Fruit fly (Drosophila melanogaster) whole organism, embryonic: ENCODE measurements around the gene CG18081.
A peak's percentile ranks its signal among the peaks of the same experiment; 100 is the strongest.

ENCODE experiments used
- Awh ChIP-seq: fragments of 200-800 bp; sonication (Bioruptor generic); IDR thresholded peaks from 2 replicates; pipeline ENCODE4, ENCODE4 v1.3.6; 2022; ENCODE audit warnings: missing biosample characterization, missing genetic modification characterization
- CG11093 ChIP-seq: fragments of 200-800 bp; sonication (Bioruptor generic); IDR thresholded peaks from 3 replicates; pipeline ENCODE4 v1.3.6; 2022; ENCODE audit warnings: missing biosample characterization, missing genetic modification characterization
- CG11504 ChIP-seq: fragments of 200-800 bp; sonication (Bioruptor generic); optimal IDR thresholded peaks from 3 replicates; lab custom pipeline; 2019; ENCODE audit warnings: missing biosample characterization, mild to moderate bottlenecking, missing genetic modification characterization, moderate library complexity
- CG11723 ChIP-seq: fragments of 200-800 bp; sonication (Bioruptor generic); optimal IDR thresholded peaks from 2 replicates; lab custom pipeline; 2017; ENCODE audit warnings: missing biosample characterization, mild to moderate bottlenecking, missing genetic modification characterization
- CG12071 ChIP-seq: fragments of 200-800 bp; sonication (Bioruptor generic); optimal IDR thresholded peaks from 3 replicates; lab custom pipeline; 2018; ENCODE audit warnings: missing biosample characterization, mild to moderate bottlenecking, missing genetic modification characterization
- CG1233 ChIP-seq: fragments of 200-800 bp; sonication (Bioruptor generic); optimal IDR thresholded peaks from 4 replicates; lab custom pipeline; 2018; ENCODE audit warnings: missing biosample characterization, mild to moderate bottlenecking, missing genetic modification characterization
- CG15269 ChIP-seq: fragments of 200-800 bp; sonication (Bioruptor generic); optimal IDR thresholded peaks from 2 replicates; lab custom pipeline; 2018; ENCODE audit warnings: missing biosample characterization, mild to moderate bottlenecking, missing genetic modification characterization, moderate library complexity
- CG15479 ChIP-seq: fragments of 200-800 bp; sonication (Bioruptor generic); optimal IDR thresholded peaks from 3 replicates; lab custom pipeline; 2019; ENCODE audit warnings: missing biosample characterization, mild to moderate bottlenecking, missing genetic modification characterization, moderate library complexity
- CG17568 ChIP-seq: fragments of 200-800 bp; sonication (Bioruptor generic); optimal IDR thresholded peaks from 2 replicates; lab custom pipeline; 2018; ENCODE audit warnings: missing biosample characterization, mild to moderate bottlenecking, missing genetic modification characterization, moderate library complexity
- CG18599 ChIP-seq: fragments of 200-800 bp; sonication (Bioruptor generic); optimal IDR thresholded peaks from 3 replicates; lab custom pipeline; 2017; ENCODE audit warnings: missing biosample characterization, missing genetic modification characterization, mild to moderate bottlenecking, moderate library complexity, missing genetic modification reagents
- CG2129 ChIP-seq: fragments of 200-800 bp; sonication (Bioruptor generic); IDR thresholded peaks from 2 replicates; pipeline ENCODE4 v1.3.6; 2022; ENCODE audit warnings: missing biosample characterization, missing genetic modification characterization; ENCODE audit not compliant: partially characterized antibody
- CG30403 ChIP-seq: fragments of 200-800 bp; sonication (Bioruptor generic); optimal IDR thresholded peaks from 3 replicates; lab custom pipeline; 2016; ENCODE audit warnings: missing biosample characterization, missing genetic modification characterization
- CG32532 ChIP-seq: fragments of 200-800 bp; sonication (Bioruptor generic); IDR thresholded peaks from 2 replicates; pipeline ENCODE4 v1.3.6; 2022; ENCODE audit warnings: missing biosample characterization, missing genetic modification characterization
- CG34422 ChIP-seq: fragments of 200-800 bp; sonication (Bioruptor generic); IDR thresholded peaks from 3 replicates; pipeline ENCODE4 v1.3.6; 2022; ENCODE audit warnings: missing biosample characterization, missing genetic modification characterization
- CG5180 ChIP-seq: fragments of 200-800 bp; sonication (Bioruptor generic); optimal IDR thresholded peaks from 3 replicates; lab custom pipeline; 2017; ENCODE audit warnings: missing biosample characterization, missing genetic modification characterization, mild to moderate bottlenecking, moderate library complexity, missing genetic modification reagents
- CG6854 ChIP-seq: fragments of 200-800 bp; sonication (Bioruptor generic); optimal IDR thresholded peaks from 3 replicates; lab custom pipeline; 2017; ENCODE audit warnings: missing biosample characterization, mild to moderate bottlenecking, missing genetic modification characterization
- CG8089 ChIP-seq: fragments of 200-800 bp; sonication (Bioruptor generic); optimal IDR thresholded peaks from 3 replicates; lab custom pipeline; 2016; ENCODE audit warnings: missing biosample characterization, missing genetic modification characterization
- CG8924 ChIP-seq: fragments of 200-800 bp; optimal IDR thresholded peaks from 3 replicates; lab custom pipeline; 2019; ENCODE audit warnings: missing biosample characterization, mild to moderate bottlenecking, missing genetic modification characterization, moderate library complexity
- CG9215 ChIP-seq: fragments of 200-800 bp; sonication (Bioruptor generic); IDR thresholded peaks from 2 replicates; pipeline ENCODE4 v1.3.6; 2022; ENCODE audit warnings: missing biosample characterization, missing genetic modification characterization
- Ets65A ChIP-seq: fragments of 200-800 bp; sonication (Bioruptor generic); peaks from one replicate; lab custom pipeline; 2016; ENCODE audit warnings: missing biosample characterization, missing genetic modification characterization
- Gsc ChIP-seq: fragments of 200-800 bp; sonication (Bioruptor generic); IDR thresholded peaks from 2 replicates; pipeline ENCODE4 v1.3.6; 2022; ENCODE audit warnings: missing biosample characterization, missing genetic modification characterization
- Hey ChIP-seq: fragments of 200-800 bp; sonication (Bioruptor generic); optimal IDR thresholded peaks from 3 replicates; lab custom pipeline; 2018; ENCODE audit warnings: missing biosample characterization, mild to moderate bottlenecking, missing genetic modification characterization
- Hmr ChIP-seq: fragments of 200-800 bp; sonication (Bioruptor generic); optimal IDR thresholded peaks from 3 replicates; lab custom pipeline; 2017; ENCODE audit warnings: mild to moderate bottlenecking, missing biosample characterization, missing genetic modification reagents, missing genetic modification characterization
- Hr39 ChIP-seq: fragments of >200 bp; optimal IDR thresholded peaks from 2 replicates; lab custom pipeline; 2017
- Hr51 ChIP-seq, 2 experiments: fragments of 200-800 bp; sonication (Bioruptor generic); optimal IDR thresholded peaks; 2 replicates in 1 of 2; 3 replicates in 1 of 2; lab custom pipeline; 2016 to 2018; ENCODE audit warnings: missing biosample characterization in 2 of 2, missing genetic modification characterization in 2 of 2, mild to moderate bottlenecking in 1 of 2, moderate library complexity in 1 of 2
- Meics ChIP-seq: fragments of 200-800 bp; sonication (Bioruptor generic); optimal IDR thresholded peaks from 2 replicates; lab custom pipeline; 2017; ENCODE audit warnings: missing biosample characterization, mild to moderate bottlenecking, missing genetic modification characterization
- Myb ChIP-seq: fragments of 200-800 bp; sonication (Bioruptor generic); optimal IDR thresholded peaks from 2 replicates; lab custom pipeline; 2016; ENCODE audit warnings: missing biosample characterization, missing genetic modification characterization
- PHDP ChIP-seq: fragments of 200-800 bp; sonication (Bioruptor generic); optimal IDR thresholded peaks from 3 replicates; lab custom pipeline; 2018; ENCODE audit warnings: missing biosample characterization, mild to moderate bottlenecking, missing genetic modification characterization, moderate library complexity
- Scr ChIP-seq: fragments of 200-800 bp; sonication (Bioruptor generic); IDR thresholded peaks from 2 replicates; pipeline ENCODE4 v1.3.6; 2022; ENCODE audit warnings: missing biosample characterization, missing genetic modification characterization; ENCODE audit not compliant: partially characterized antibody
- Sox102F ChIP-seq: fragments of 200-800 bp; sonication (Bioruptor generic); optimal IDR thresholded peaks from 2 replicates; lab custom pipeline; 2018; ENCODE audit warnings: missing biosample characterization, mild to moderate bottlenecking, missing genetic modification characterization, moderate library complexity
- corto ChIP-seq: fragments of 200-800 bp; sonication (Bioruptor generic); optimal IDR thresholded peaks from 2 replicates; lab custom pipeline; 2016; ENCODE audit warnings: missing biosample characterization, mild to moderate bottlenecking, missing genetic modification characterization, moderate library complexity
- crc ChIP-seq: fragments of 200-800 bp; sonication (Bioruptor generic); optimal IDR thresholded peaks from 2 replicates; lab custom pipeline; 2016; ENCODE audit warnings: missing biosample characterization, missing genetic modification characterization
- dmrt99B ChIP-seq: fragments of 200-800 bp; sonication (Bioruptor generic); optimal IDR thresholded peaks from 2 replicates; lab custom pipeline; 2018; ENCODE audit warnings: missing biosample characterization, mild to moderate bottlenecking, missing genetic modification characterization, moderate library complexity
- fd96Cb ChIP-seq: fragments of 200-800 bp; sonication (Bioruptor generic); optimal IDR thresholded peaks from 2 replicates; lab custom pipeline; 2018; ENCODE audit warnings: missing biosample characterization, mild to moderate bottlenecking, missing genetic modification characterization, moderate library complexity
- fru ChIP-seq: fragments of >200 bp; optimal IDR thresholded peaks from 2 replicates; lab custom pipeline; 2017
- gem ChIP-seq: fragments of 200-800 bp; sonication (Bioruptor generic); optimal IDR thresholded peaks from 2 replicates; lab custom pipeline; 2019; ENCODE audit warnings: missing biosample characterization, mild to moderate bottlenecking, missing genetic modification characterization, moderate library complexity
- ham ChIP-seq: fragments of 200-800 bp; sonication (Bioruptor generic); IDR thresholded peaks from 2 replicates; pipeline ENCODE4 v1.3.6; 2022; ENCODE audit warnings: missing biosample characterization, missing genetic modification characterization
- hbn ChIP-seq: fragments of 200-800 bp; sonication (Bioruptor generic); IDR thresholded peaks from 2 replicates; pipeline ENCODE4 v1.3.6; 2022; ENCODE audit warnings: missing biosample characterization, missing genetic modification characterization; ENCODE audit not compliant: partially characterized antibody
- her ChIP-seq: fragments of 200-800 bp; sonication (Bioruptor generic); optimal IDR thresholded peaks from 2 replicates; lab custom pipeline; 2016; ENCODE audit warnings: missing biosample characterization, missing genetic modification characterization
- nmo ChIP-seq: fragments of 200-800 bp; sonication (Bioruptor generic); optimal IDR thresholded peaks from 2 replicates; lab custom pipeline; 2018; ENCODE audit warnings: missing biosample characterization, mild to moderate bottlenecking, missing genetic modification characterization, moderate library complexity
- pan ChIP-seq, 4 experiments: fragments of >200 bp in 3 of 4; fragments of 200-800 bp in 1 of 4; sonication (Bioruptor generic) in 1 of 4; optimal IDR thresholded peaks in 3 of 4; IDR thresholded peaks in 1 of 4; 2 replicates each; pipeline versions ENCODE4 v1.3.6 to Lab custom; 2017 to 2022; ENCODE audit warnings: missing biosample characterization in 2 of 4, missing genetic modification characterization in 2 of 4, mixed read lengths in 1 of 4
- phol ChIP-seq: fragments of 200-800 bp; sonication (Bioruptor generic); optimal IDR thresholded peaks from 3 replicates; lab custom pipeline; 2018; ENCODE audit warnings: missing biosample characterization, mild to moderate bottlenecking, missing genetic modification characterization, moderate library complexity
- run ChIP-seq: fragments of 200-800 bp; sonication (Bioruptor generic); optimal IDR thresholded peaks from 3 replicates; lab custom pipeline; 2018; ENCODE audit warnings: missing biosample characterization, mild to moderate bottlenecking, missing genetic modification characterization
- slou ChIP-seq: fragments of 200-800 bp; sonication (Bioruptor generic); optimal IDR thresholded peaks from 3 replicates; lab custom pipeline; 2016; ENCODE audit warnings: missing biosample characterization, missing genetic modification characterization
- toy ChIP-seq: fragments of 200-800 bp; sonication (Bioruptor generic); IDR thresholded peaks from 2 replicates; pipeline ENCODE4 v1.3.6; 2022; ENCODE audit warnings: missing biosample characterization, missing genetic modification characterization
- trem ChIP-seq: fragments of 200-800 bp; optimal IDR thresholded peaks from 3 replicates; lab custom pipeline; 2019; ENCODE audit warnings: missing biosample characterization, mild to moderate bottlenecking, missing genetic modification characterization, moderate library complexity
- wek ChIP-seq: fragments of 200-800 bp; sonication (Bioruptor generic); optimal IDR thresholded peaks from 3 replicates; lab custom pipeline; 2018; ENCODE audit warnings: missing biosample characterization, mild to moderate bottlenecking, missing genetic modification characterization, moderate library complexity
- wor ChIP-seq: fragments of 200-800 bp; sonication (Bioruptor generic); IDR thresholded peaks from 2 replicates; pipeline ENCODE4 v1.3.6; 2022; ENCODE audit warnings: missing biosample characterization, missing genetic modification characterization
- zfh1 ChIP-seq: fragments of 200-800 bp; sonication (Bioruptor generic); IDR thresholded peaks from 3 replicates; pipeline ENCODE4 v1.3.6; 2022; ENCODE audit warnings: missing biosample characterization, missing genetic modification characterization

The CG18081 gene

DNA sequence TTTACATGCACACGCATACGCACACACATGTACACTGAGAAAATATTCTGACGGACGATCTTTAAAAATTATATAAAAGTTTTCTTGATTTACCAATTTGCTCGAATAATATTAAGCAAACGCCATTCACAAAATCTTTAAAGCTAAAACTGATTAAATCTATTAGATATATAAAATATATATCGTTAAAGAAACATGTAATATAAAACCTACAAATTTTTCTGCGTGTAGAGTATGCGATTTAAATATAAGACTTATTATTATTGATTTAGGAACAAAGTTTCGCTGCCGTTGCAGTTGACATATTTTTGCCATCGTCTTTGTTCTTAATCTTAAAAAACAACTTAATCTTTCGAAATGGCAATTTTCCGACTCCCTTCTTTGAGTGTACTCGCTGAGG lies 42.3 kb upstream of the CG18081 start:
- no peak for TF ChIP-seq crc
- TF ChIP-seq CG30403 (GFP tag; lab: Kevin White, UChicago) = peak; percentile 5
- peak; percentile 12 for TF ChIP-seq CG15269 (tag; lab: Kevin White, UChicago)
- TF ChIP-seq CG6854 (GFP tag; lab: Kevin White, UChicago) = no peak
- peak in 1 of 2 experiments; percentile 21 for TF ChIP-seq Hr51 (GFP tag; optimal IDR thresholded peaks at IDR 0.05; lab: Kevin White, UChicago)
- peak; percentile 10 for TF ChIP-seq CG18599 (GFP tag; lab: Kevin White, UChicago)
- TF ChIP-seq gem (tag; lab: Kevin White, UChicago) = peak; percentile 41
- no peak for TF ChIP-seq slou
- TF ChIP-seq CG15479 = no peak
- peak; percentile 33 for TF ChIP-seq Meics (GFP tag; lab: Kevin White, UChicago)
- peak; percentile 9 for TF ChIP-seq dmrt99B (tag; lab: Kevin White, UChicago)
- peak; percentile 26 for TF ChIP-seq Hmr (GFP tag; lab: Kevin White, UChicago)
- TF ChIP-seq pan (optimal IDR thresholded peaks at IDR 0.05; lab: Kevin White, UChicago) = no peak
- TF ChIP-seq pan (GFP tag; optimal IDR thresholded peaks at IDR 0.05 in 1 of 2, IDR thresholded peaks at IDR 0.05 in 1 of 2) = no peak
- TF ChIP-seq CG11504 (tag; lab: Kevin White, UChicago) = peak; percentile 31
- TF ChIP-seq Sox102F (GFP tag; lab: Kevin White, UChicago) = peak; percentile 2

DNA sequence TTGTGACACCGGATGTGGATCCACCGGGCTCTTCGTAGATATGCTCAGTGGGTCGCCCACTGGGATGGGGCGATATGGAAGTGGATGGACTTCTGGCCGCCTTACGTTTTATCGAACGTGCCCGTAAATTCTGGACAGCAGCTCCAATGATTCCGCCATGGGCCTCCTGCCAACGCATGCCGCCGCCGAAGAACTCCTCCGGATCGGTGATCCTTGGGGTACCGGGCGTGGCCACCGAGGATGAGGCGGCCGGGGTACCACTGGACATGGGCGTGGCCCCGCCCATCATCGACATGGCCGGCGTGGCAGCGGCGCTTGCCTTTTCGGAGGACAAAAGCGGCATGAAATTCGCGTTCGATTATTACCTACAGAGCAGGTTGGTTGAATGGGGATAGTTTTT lies 20.8 kb upstream of the CG18081 start:
- peak; percentile 56 for TF ChIP-seq Hr39 (lab: Kevin White, UChicago)
- no peak for TF ChIP-seq CG12071 (GFP tag; lab: Kevin White, UChicago)
- TF ChIP-seq hbn = no peak
- TF ChIP-seq CG9215 = no peak
- TF ChIP-seq run (tag; lab: Kevin White, UChicago) = no peak
- no peak for TF ChIP-seq fru (lab: Kevin White, UChicago)
- TF ChIP-seq wor = no peak
- peak; percentile 7 for TF ChIP-seq Ets65A
- no peak for TF ChIP-seq corto
- no peak for TF ChIP-seq CG17568
- TF ChIP-seq, all 482 proteins: peak for 2

DNA sequence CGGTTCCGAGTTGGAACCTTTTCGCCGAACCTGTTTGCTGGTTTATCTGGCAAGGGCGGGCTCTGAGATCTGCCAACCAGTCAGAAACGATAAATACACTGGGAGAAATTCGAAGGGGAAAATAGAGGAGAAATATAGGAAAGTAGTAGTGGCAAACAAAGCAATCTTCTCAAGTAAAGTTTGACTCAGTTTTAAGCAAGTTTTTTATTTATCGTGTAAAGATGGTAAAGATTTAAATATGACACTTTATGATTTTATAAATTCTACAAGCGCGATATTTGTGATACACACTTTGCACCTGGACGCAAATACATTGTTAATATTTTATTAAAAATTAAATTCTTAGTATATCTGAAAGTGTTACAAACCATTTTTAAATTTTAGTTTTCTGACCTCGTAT lies 12.5 kb upstream of the CG18081 start:
- TF ChIP-seq Awh (GFP tag; lab: Robert Waterston, UW) (no peak), phol (tag; lab: Kevin White, UChicago) (peak; percentile 44), zfh1 (GFP tag; lab: Robert Waterston, UW) (no peak), nmo (GFP tag; lab: Kevin White, UChicago) (peak; percentile 15), CG5180 (GFP tag; lab: Kevin White, UChicago) (no peak), trem (tag; lab: Kevin White, UChicago) (peak; percentile 2), Myb (GFP tag; lab: Kevin White, UChicago) (no peak), toy (no peak), ham (GFP tag; lab: Robert Waterston, UW) (no peak), PHDP (tag; lab: Kevin White, UChicago) (no peak), CG11723 (GFP tag; lab: Kevin White, UChicago) (no peak), CG1233 (GFP tag; lab: Kevin White, UChicago) (no peak), CG32532 (GFP tag; lab: Robert Waterston, UW) (no peak), fd96Cb (tag; lab: Kevin White, UChicago) (peak; percentile 7), wek (GFP tag; lab: Kevin White, UChicago) (no peak), CG34422 (no peak), CG11093 (GFP tag; lab: Robert Waterston, UW) (no peak), CG8924 (tag; lab: Kevin White, UChicago) (peak; percentile 10), CG2129 (GFP tag; lab: Robert Waterston, UW) (no peak), CG8089 (GFP tag; lab: Kevin White, UChicago) (no peak), Hey (tag; lab: Kevin White, UChicago) (no peak), Gsc (no peak), her (no peak), wor (no peak), Scr (GFP tag; lab: Robert Waterston, UW) (no peak)
